Fruit fly (Drosophila melanogaster): ENCODE results near the gene CG3473.
A peak's percentile ranks its signal among the peaks of the same experiment; 100 is the strongest.

Gene CG3473

DNA sequence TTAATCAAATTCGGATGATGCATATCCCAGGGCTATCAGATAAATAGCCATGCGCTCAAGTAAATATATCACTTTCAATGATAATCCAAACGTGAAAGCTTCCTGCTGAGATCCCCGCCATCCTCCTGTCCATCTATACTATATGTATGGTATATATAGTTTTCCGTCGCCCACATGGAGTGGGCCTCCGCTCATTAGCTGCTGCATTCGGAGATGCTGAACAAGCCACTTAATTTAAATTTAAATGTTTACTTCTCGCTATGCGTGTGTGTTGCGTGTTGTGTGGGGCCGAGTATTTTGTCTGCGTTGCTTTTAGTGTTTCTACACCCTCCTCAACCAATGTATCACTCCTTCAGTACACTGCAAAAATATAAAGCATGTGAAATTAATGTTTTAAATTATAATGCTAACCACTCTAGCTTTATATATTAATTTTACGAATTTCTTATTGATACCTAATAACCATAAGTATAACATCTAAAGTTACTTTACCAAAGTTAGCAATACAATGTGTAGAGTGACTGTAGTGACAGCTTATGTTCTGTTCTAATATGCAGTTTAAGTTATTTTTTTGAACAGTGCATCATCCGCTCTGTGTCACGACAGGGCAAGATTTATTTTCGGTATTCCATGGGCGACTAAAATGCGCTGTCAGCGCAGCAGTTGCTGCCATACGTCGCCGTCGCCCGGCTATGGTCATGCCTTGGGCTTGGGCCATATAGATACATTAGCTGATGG, 16.7 kb downstream of the CG3473 start (continued):
- TF ChIP-seq ewg (GFP tag; optimal IDR thresholded peaks at IDR 0.05) (peak; percentile 87), HLHmδ (GFP tag; optimal IDR thresholded peaks at IDR 0.05) (no peak), MTF-1 (GFP tag; optimal IDR thresholded peaks at IDR 0.05; ENCODE audit: borderline replicate concordance) (peak; percentile 70), fru (optimal IDR thresholded peaks at IDR 0.05) (no peak), hth (optimal IDR thresholded peaks at IDR 0.05) (peak; percentile 44), Elba2 (GFP tag; optimal IDR thresholded peaks at IDR 0.05) (no peak), CG9876 (GFP tag; optimal IDR thresholded peaks at IDR 0.05) (no peak), CG10209 (GFP tag; optimal IDR thresholded peaks at IDR 0.05) (peak; percentile 89), hbn (GFP tag; IDR thresholded peaks at IDR 0.05; ENCODE audit: partially characterized antibody) (no peak), CG1832 (GFP tag; optimal IDR thresholded peaks at IDR 0.05) (no peak), bowl (GFP tag; IDR thresholded peaks at IDR 0.05) (no peak), shn (GFP tag; optimal IDR thresholded peaks at IDR 0.05) (peak; percentile 46), ash1 (GFP tag; optimal IDR thresholded peaks at IDR 0.05) (no peak), ham (GFP tag; IDR thresholded peaks at IDR 0.05) (no peak), CG8924 (tag; optimal IDR thresholded peaks at IDR 0.05) (peak; percentile 95), CG18262 (tag; optimal IDR thresholded peaks at IDR 0.05) (peak; percentile 97), cas (GFP tag; IDR thresholded peaks at IDR 0.05) (no peak), CG12942 (GFP tag; optimal IDR thresholded peaks at IDR 0.05) (peak; percentile 80), Vsx1 (GFP tag; optimal IDR thresholded peaks at IDR 0.05) (peak; percentile 72), CG7963 (GFP tag; IDR thresholded peaks at IDR 0.05; ENCODE audit: partially characterized antibody) (no peak), Sry-δ (GFP tag; optimal IDR thresholded peaks at IDR 0.05) (peak; percentile 41), GATAe (GFP tag; conservative IDR thresholded peaks at IDR 0.05) (no peak), NFAT (GFP tag; IDR thresholded peaks at IDR 0.05) (no peak), danr (GFP tag; IDR thresholded peaks at IDR 0.05) (peak; percentile 66), Hr3 (GFP tag; optimal IDR thresholded peaks at IDR 0.05) (peak; percentile 89), Nf-YB (GFP tag; optimal IDR thresholded peaks at IDR 0.05) (peak; percentile 73), kay (GFP tag; optimal IDR thresholded peaks at IDR 0.05) (peak; percentile 83), CG15011 (GFP tag; optimal IDR thresholded peaks at IDR 0.05) (peak; percentile 70), CG11696 (GFP tag; IDR thresholded peaks at IDR 0.05) (no peak; the same call in 1 of the 2 replicates), Abd-B (GFP tag; optimal IDR thresholded peaks at IDR 0.05) (peak; percentile 87), Spps (tag; optimal IDR thresholded peaks at IDR 0.05) (peak; percentile 91), CG9797 (GFP tag; optimal IDR thresholded peaks at IDR 0.05) (peak; percentile 11), p53 (GFP tag; optimal IDR thresholded peaks at IDR 0.05) (peak; percentile 59), Dbx (GFP tag; IDR thresholded peaks at IDR 0.05) (no peak), dan (GFP tag; IDR thresholded peaks at IDR 0.05) (peak; percentile 34; the same call in 1 of the 2 replicates), Sin3A (optimal IDR thresholded peaks at IDR 0.05) (no peak), CG2116 (GFP tag; optimal IDR thresholded peaks at IDR 0.05) (peak; percentile 58), PHDP (tag; optimal IDR thresholded peaks at IDR 0.05) (peak; percentile 90), E2f2 (GFP tag; IDR thresholded peaks at IDR 0.05) (peak; percentile 66), CG4328 (GFP tag; optimal IDR thresholded peaks at IDR 0.05) (peak; percentile 84), Mes4 (GFP tag; optimal IDR thresholded peaks at IDR 0.05) (peak; percentile 77), ems (GFP tag; optimal IDR thresholded peaks at IDR 0.05) (peak; percentile 74), CG11504 (tag; optimal IDR thresholded peaks at IDR 0.05) (peak; percentile 93), fd96Cb (tag; optimal IDR thresholded peaks at IDR 0.05) (peak; percentile 95), Sox102F (GFP tag; optimal IDR thresholded peaks at IDR 0.05) (peak; percentile 95), CG11085 (GFP tag; IDR thresholded peaks at IDR 0.05) (0 out of 2 replicates have a peak, but pooled peaks have one; percentile 17), CG7786 (GFP tag; optimal IDR thresholded peaks at IDR 0.05) (peak; percentile 52), CG8944 (GFP tag; optimal IDR thresholded peaks at IDR 0.05) (peak; percentile 74), Fer2 (tag; optimal IDR thresholded peaks at IDR 0.05) (peak; percentile 37), CG12391 (tag; optimal IDR thresholded peaks at IDR 0.05) (peak; percentile 96)

Measured in whole organism, embryonic.